Worm (Caenorhabditis elegans) whole organism, mixed stage, embryonic: ENCODE measurements around the gene Y38E10A.8.

Experiments
- ceh-83 ChIP-seq: fragments of 200-800 bp; sonication (Bioruptor generic); optimal IDR thresholded peaks from 2 replicates; lab custom pipeline; 2018; ENCODE audit warnings: mild to moderate bottlenecking, missing genetic modification characterization, missing compliant biosample characterization
- cnd-1 ChIP-seq: fragments of 200-800 bp; sonication (Bioruptor generic); optimal IDR thresholded peaks from 2 replicates; lab custom pipeline; 2018; ENCODE audit warnings: mild to moderate bottlenecking, missing genetic modification characterization, missing compliant biosample characterization
- nhr-237 ChIP-seq: fragments of 150-350 bp; optimal IDR thresholded peaks from 2 replicates; lab custom pipeline; 2014; ENCODE audit warnings: missing biosample characterization, missing genetic modification characterization
- zip-8 ChIP-seq: fragments of 150-350 bp; optimal IDR thresholded peaks from 2 replicates; lab custom pipeline; 2014; ENCODE audit warnings: missing biosample characterization, missing genetic modification characterization
- ztf-11 ChIP-seq: fragments of 150-350 bp; optimal IDR thresholded peaks from 2 replicates; lab custom pipeline; 2014; ENCODE audit warnings: missing biosample characterization, missing genetic modification characterization

DNA sequence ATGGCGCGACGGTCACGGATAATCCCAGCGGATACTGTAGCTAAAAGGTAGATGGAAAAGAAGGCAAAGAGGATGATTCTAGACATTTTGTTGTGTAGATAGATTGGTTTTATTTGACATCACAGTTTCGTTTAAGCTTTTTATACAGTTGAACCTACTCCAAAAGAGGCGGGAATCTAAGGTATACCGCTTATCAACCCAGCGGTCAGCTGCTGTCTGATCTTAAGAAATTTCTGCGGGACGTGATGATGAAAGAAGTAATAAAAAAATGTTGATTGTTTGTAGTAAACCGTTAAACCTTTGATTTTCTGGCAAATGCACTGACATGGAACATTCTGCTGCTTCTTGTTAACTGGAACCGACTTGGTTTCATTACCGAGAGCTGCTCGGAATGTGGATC, 9.1 kb downstream of the Y38E10A.8 start, which contains the start of gene nspe-6:
- TF ChIP-seq ceh-83 (GFP tag; lab: Kevin White, UChicago) (no peak), cnd-1 (tag; lab: Kevin White, UChicago) (no peak), nhr-237 (no peak), zip-8 (no peak), ztf-11 (no peak)
